Worm (Caenorhabditis elegans) whole organism, young adult: Measurements from ENCODE around the gene pelo-1.

Experiments used
- K11D2.4 ChIP-seq: fragments of 200-800 bp; sonication (Bioruptor generic); IDR thresholded peaks from 2 replicates; pipeline ENCODE4 v1.3.6; 2022; ENCODE audit warnings: missing genetic modification reagents, missing genetic modification characterization, missing compliant biosample characterization
- Y67H2A.10 ChIP-seq: fragments of 200-800 bp; sonication (Bioruptor generic); conservative IDR thresholded peaks from 2 replicates; pipeline ENCODE4 v1.3.6; 2022; ENCODE audit warnings: missing genetic modification reagents, missing genetic modification characterization, missing compliant biosample characterization
- Y95B8A.8 ChIP-seq: fragments of 200-800 bp; sonication (Bioruptor generic); IDR thresholded peaks from 2 replicates; pipeline ENCODE4 v1.3.6; 2022; ENCODE audit warnings: missing genetic modification reagents, missing genetic modification characterization, missing compliant biosample characterization
- ama-1 ChIP-seq, 3 experiments: fragments of 150-350 bp in 1 of 3; sonication (generic microtip) in 2 of 3; optimal IDR thresholded peaks; 2 replicates each; lab custom pipeline; 2014 to 2018; ENCODE audit warnings: missing biosample characterization in 2 of 3, missing genetic modification characterization in 2 of 3, missing genetic modification reagents in 2 of 3
- him-1 ChIP-seq: sonication (generic microtip); optimal IDR thresholded peaks from 2 replicates; lab custom pipeline; 2016; ENCODE audit warnings: missing genotype, missing genetic modification reagents, missing genetic modification characterization, missing compliant biosample characterization
- hmg-1.2 ChIP-seq: fragments of 200-800 bp; sonication (Bioruptor generic); IDR thresholded peaks from 2 replicates; pipeline ENCODE4 v1.3.6; 2022; ENCODE audit warnings: missing genetic modification reagents, missing genetic modification characterization, missing compliant biosample characterization
- lag-1 ChIP-seq: fragments of 200-800 bp; sonication (Bioruptor generic); IDR thresholded peaks from 2 replicates; pipeline ENCODE4 v1.3.6; 2022; ENCODE audit warnings: missing genetic modification reagents, missing genetic modification characterization, missing compliant biosample characterization
- sea-2 ChIP-seq: fragments of 200-800 bp; sonication (Bioruptor generic); IDR thresholded peaks from 2 replicates; pipeline ENCODE4 v1.3.6; 2022; ENCODE audit warnings: missing genetic modification characterization, missing compliant biosample characterization
- snpc-4 ChIP-seq, 5 experiments: fragments of 150-350 bp in 1 of 5; sonication (generic microtip) in 4 of 5; optimal IDR thresholded peaks; 2 replicates each; lab custom pipeline; 2014 to 2018; ENCODE audit warnings: missing genetic modification characterization in 5 of 5, missing biosample characterization in 3 of 5, antibody characterized with exemption in 2 of 5, mild to moderate bottlenecking in 2 of 5, missing compliant biosample characterization in 2 of 5, missing genotype in 2 of 5, moderate library complexity in 2 of 5, missing genetic modification reagents in 1 of 5

DNA sequence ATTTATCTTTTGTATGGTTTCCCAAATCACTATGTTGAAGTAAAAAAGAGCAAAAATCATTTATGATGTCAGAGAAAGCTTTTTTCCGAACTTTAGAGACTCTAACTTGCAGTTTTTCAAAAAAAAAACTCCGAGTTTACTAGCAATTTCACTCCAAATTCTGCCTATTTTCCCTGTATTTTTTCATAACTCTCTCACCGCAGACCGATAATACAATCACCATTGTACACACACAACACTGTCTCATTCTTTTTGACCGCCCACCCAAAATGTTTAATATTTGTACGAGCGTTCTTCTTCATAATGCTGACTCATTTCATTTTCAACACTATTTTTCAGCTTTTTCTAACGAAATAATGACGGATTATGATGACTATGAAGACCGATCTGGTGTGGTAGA, 24.8 kb upstream of the pelo-1 start, which contains the start of gene F43C1.5:
- TF ChIP-seq him-1 (tag; lab: Kevin White, UChicago) = no peak
- TF ChIP-seq Y95B8A.8 (GFP tag; lab: Robert Waterston, UW) = no peak
- TF ChIP-seq ama-1 (optimal IDR thresholded peaks at IDR 0.05; lab: Kevin White, UChicago) = no peak
- no peak for TF ChIP-seq ama-1 (GFP tag; optimal IDR thresholded peaks at IDR 0.05; lab: Kevin White, UChicago)
- no peak for TF ChIP-seq snpc-4 (GFP tag; optimal IDR thresholded peaks at IDR 0.05; lab: Kevin White, UChicago)
- TF ChIP-seq snpc-4 (tag; optimal IDR thresholded peaks at IDR 0.05; lab: Kevin White, UChicago) = no peak
- TF ChIP-seq K11D2.4 (GFP tag; lab: Robert Waterston, UW) = no peak
- no peak for TF ChIP-seq hmg-1.2 (GFP tag; lab: Robert Waterston, UW)
- no peak for TF ChIP-seq lag-1 (GFP tag; lab: Robert Waterston, UW)
- no peak for TF ChIP-seq Y67H2A.10
- TF ChIP-seq sea-2 (GFP tag; lab: Robert Waterston, UW) = no peak
